In the genomic region with DNA sequence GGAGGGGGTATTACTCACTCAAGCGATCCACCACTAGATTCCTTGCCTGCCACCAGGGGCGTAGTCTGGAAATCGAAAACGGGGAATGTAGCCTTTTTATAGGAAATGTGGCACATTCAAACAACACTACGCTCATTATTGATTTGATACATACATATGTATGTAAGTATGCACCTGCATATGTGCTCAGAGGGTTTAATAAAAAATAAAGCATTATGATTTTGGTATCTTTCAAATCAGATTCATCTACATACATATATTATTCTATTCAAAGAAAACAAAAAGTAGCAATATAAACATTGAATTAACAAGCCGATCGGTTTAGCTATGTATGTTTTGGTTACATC, we compare ENCODE assay signal across 2 fruit fly cellular contexts.
TF ChIP-seq lines count a peak whose summit lies in the region.

No protein-coding gene starts in this region.

TF ChIP-seq in whole organism, embryonic, 481 proteins besides CTCF, POLR2A, EP300 and RAD21 (continued from another document and continues in another):
- TF ChIP-seq vvl (GFP tag; IDR thresholded peaks at IDR 0.05; lab: Robert Waterston, UW) (peak; percentile 39; the same call in 1 of the 2 replicates), BtbVII (GFP tag; optimal IDR thresholded peaks at IDR 0.05; lab: Kevin White, UChicago) (no peak), CG8281 (tag; optimal IDR thresholded peaks at IDR 0.05; lab: Kevin White, UChicago) (no peak), Opbp (GFP tag; IDR thresholded peaks at IDR 0.05; lab: Robert Waterston, UW; ENCODE audit: partially characterized antibody) (no peak), Oli (tag; optimal IDR thresholded peaks at IDR 0.05; lab: Kevin White, UChicago) (peak; percentile 5), CG11723 (GFP tag; optimal IDR thresholded peaks at IDR 0.05; lab: Kevin White, UChicago) (no peak), CG8765 (GFP tag; IDR thresholded peaks at IDR 0.05; lab: Robert Waterston, UW) (no peak), gcm2 (GFP tag; optimal IDR thresholded peaks at IDR 0.05; lab: Kevin White, UChicago) (no peak), Abd-B (GFP tag; optimal IDR thresholded peaks at IDR 0.05; lab: Kevin White, UChicago) (no peak), CG17912 (GFP tag; optimal IDR thresholded peaks at IDR 0.05; lab: Kevin White, UChicago) (no peak), kah (GFP tag; optimal IDR thresholded peaks at IDR 0.05; lab: Kevin White, UChicago) (no peak), gcm (GFP tag; optimal IDR thresholded peaks at IDR 0.05; lab: Kevin White, UChicago) (no peak), tio (GFP tag; optimal IDR thresholded peaks at IDR 0.05; lab: Kevin White, UChicago) (no peak), zen2 (GFP tag; IDR thresholded peaks at IDR 0.05; lab: Robert Waterston, UW; ENCODE audit: partially characterized antibody) (no peak), gce (GFP tag; IDR thresholded peaks at IDR 0.05; lab: Robert Waterston, UW) (no peak), Atf3 (GFP tag; optimal IDR thresholded peaks at IDR 0.05; lab: Kevin White, UChicago) (no peak), CG1603 (tag; optimal IDR thresholded peaks at IDR 0.05; lab: Kevin White, UChicago) (peak; percentile 42), ewg (GFP tag; optimal IDR thresholded peaks at IDR 0.05; lab: Kevin White, UChicago) (peak; percentile 2), Six4 (GFP tag; optimal IDR thresholded peaks at IDR 0.05; lab: Kevin White, UChicago) (peak; percentile 4), dati (GFP tag; IDR thresholded peaks at IDR 0.05; lab: Robert Waterston, UW) (no peak), Lim3 (GFP tag; IDR thresholded peaks at IDR 0.05; lab: Robert Waterston, UW) (no peak), CG13287 (GFP tag; IDR thresholded peaks at IDR 0.05; lab: Robert Waterston, UW; ENCODE audit: partially characterized antibody) (no peak), pfk (GFP tag; optimal IDR thresholded peaks at IDR 0.05; lab: Kevin White, UChicago) (no peak), CG34224 (GFP tag; IDR thresholded peaks at IDR 0.05; lab: Robert Waterston, UW; ENCODE audit: partially characterized antibody) (no peak), CG17186 (GFP tag; optimal IDR thresholded peaks at IDR 0.05; lab: Kevin White, UChicago) (peak; percentile 3), Sry-δ (GFP tag; optimal IDR thresholded peaks at IDR 0.05; lab: Kevin White, UChicago) (no peak), Neu2 (GFP tag; optimal IDR thresholded peaks at IDR 0.05; lab: Kevin White, UChicago; ENCODE audit: borderline replicate concordance) (no peak), dmrt11E (tag; optimal IDR thresholded peaks at IDR 0.05; lab: Kevin White, UChicago) (peak; percentile 10), unpg (GFP tag; optimal IDR thresholded peaks at IDR 0.05; lab: Kevin White, UChicago) (peak; percentile 15), Ada2b (GFP tag; IDR thresholded peaks at IDR 0.05; lab: Robert Waterston, UW) (peak; percentile 4; the same call in 1 of the 2 replicates), CG18262 (tag; optimal IDR thresholded peaks at IDR 0.05; lab: Kevin White, UChicago) (peak; percentile 66), sc (optimal IDR thresholded peaks at IDR 0.05; lab: Kevin White, UChicago) (no peak), sc (GFP tag; optimal IDR thresholded peaks at IDR 0.05; lab: Kevin White, UChicago) (no peak), grn (GFP tag; optimal IDR thresholded peaks at IDR 0.05; lab: Kevin White, UChicago) (no peak), CG12942 (GFP tag; optimal IDR thresholded peaks at IDR 0.05; lab: Kevin White, UChicago) (no peak), Dip3 (GFP tag; optimal IDR thresholded peaks at IDR 0.05; lab: Kevin White, UChicago) (peak; percentile 1), CG6654 (GFP tag; optimal IDR thresholded peaks at IDR 0.05; lab: Kevin White, UChicago) (peak; percentile 22), CG7839 (tag; optimal IDR thresholded peaks at IDR 0.05; lab: Kevin White, UChicago) (peak; percentile 54), H15 (GFP tag; IDR thresholded peaks at IDR 0.05; lab: Robert Waterston, UW) (no peak), croc (GFP tag; conservative IDR thresholded peaks at IDR 0.05; lab: Robert Waterston, UW) (no peak), CG9817 (tag; optimal IDR thresholded peaks at IDR 0.05; lab: Kevin White, UChicago) (peak; percentile 1), Sox102F (GFP tag; optimal IDR thresholded peaks at IDR 0.05; lab: Kevin White, UChicago) (peak; percentile 33), Trl (optimal IDR thresholded peaks at IDR 0.05; lab: Kevin White, UChicago) (no peak), Trl (GFP tag; optimal IDR thresholded peaks at IDR 0.05; lab: Kevin White, UChicago) (no peak), CG5245 (GFP tag; optimal IDR thresholded peaks at IDR 0.05; lab: Kevin White, UChicago) (peak; percentile 33), D19B (GFP tag; optimal IDR thresholded peaks at IDR 0.05; lab: Kevin White, UChicago) (no peak), mld (GFP tag; IDR thresholded peaks at IDR 0.05; lab: Robert Waterston, UW; ENCODE audit: partially characterized antibody) (no peak), CG30403 (GFP tag; optimal IDR thresholded peaks at IDR 0.05; lab: Kevin White, UChicago) (peak; percentile 27), Drgx (GFP tag; IDR thresholded peaks at IDR 0.05; lab: Robert Waterston, UW) (no peak), CG3281 (GFP tag; optimal IDR thresholded peaks at IDR 0.05; lab: Kevin White, UChicago) (peak; percentile 15), Elba2 (GFP tag; optimal IDR thresholded peaks at IDR 0.05; lab: Kevin White, UChicago) (no peak), Xrp1 (GFP tag; IDR thresholded peaks at IDR 0.05; lab: Robert Waterston, UW) (peak; percentile 38; the same call in 1 of the 2 replicates), abd-A (tag; optimal IDR thresholded peaks at IDR 0.05; lab: Kevin White, UChicago) (no peak), CG9609 (GFP tag; optimal IDR thresholded peaks at IDR 0.05; lab: Kevin White, UChicago) (no peak), wdn (GFP tag; IDR thresholded peaks at IDR 0.05; lab: Robert Waterston, UW) (no peak), zf30C (GFP tag; optimal IDR thresholded peaks at IDR 0.05; lab: Kevin White, UChicago) (no peak), CG34422 (GFP tag; IDR thresholded peaks at IDR 0.05; lab: Robert Waterston, UW) (no peak), trem (tag; optimal IDR thresholded peaks at IDR 0.05; lab: Kevin White, UChicago) (peak; percentile 27), so (GFP tag; IDR thresholded peaks at IDR 0.05; lab: Robert Waterston, UW) (no peak), onecut (GFP tag; IDR thresholded peaks at IDR 0.05; lab: Robert Waterston, UW) (peak; percentile 41; the same call in 1 of the 2 replicates), jigr1 (GFP tag; IDR thresholded peaks at IDR 0.05; lab: Robert Waterston, UW) (no peak), CG11398 (GFP tag; optimal IDR thresholded peaks at IDR 0.05; lab: Kevin White, UChicago) (no peak), gsb (GFP tag; IDR thresholded peaks at IDR 0.05; lab: Robert Waterston, UW) (no peak), Bgb (GFP tag; IDR thresholded peaks at IDR 0.05; lab: Robert Waterston, UW; ENCODE audit: partially characterized antibody) (no peak), ATbp (GFP tag; optimal IDR thresholded peaks at IDR 0.05; lab: Kevin White, UChicago) (no peak)

TF ChIP-seq in whole organism, prepupa, 60 proteins besides CTCF, POLR2A, EP300 and RAD21 (continued from another document):
- TF ChIP-seq fkh (GFP tag; optimal IDR thresholded peaks at IDR 0.05; lab: Kevin White, UChicago) (no peak), Hr4 (GFP tag; optimal IDR thresholded peaks at IDR 0.05; lab: Kevin White, UChicago) (peak; percentile 65), ss (GFP tag; optimal IDR thresholded peaks at IDR 0.05; lab: Kevin White, UChicago) (no peak), Eip75B (GFP tag; optimal IDR thresholded peaks at IDR 0.05; lab: Kevin White, UChicago) (peak; percentile 21), CG6808 (GFP tag; optimal IDR thresholded peaks at IDR 0.05; lab: Kevin White, UChicago) (peak; percentile 59), lz (GFP tag; optimal IDR thresholded peaks at IDR 0.05; lab: Kevin White, UChicago) (no peak), CG6854 (GFP tag; optimal IDR thresholded peaks at IDR 0.05; lab: Kevin White, UChicago) (no peak), acj6 (GFP tag; optimal IDR thresholded peaks at IDR 0.05; lab: Kevin White, UChicago) (peak; percentile 35), Lpt (GFP tag; optimal IDR thresholded peaks at IDR 0.05; lab: Kevin White, UChicago) (no peak), Smox (GFP tag; optimal IDR thresholded peaks at IDR 0.05; lab: Kevin White, UChicago) (no peak), dsx (GFP tag; optimal IDR thresholded peaks at IDR 0.05; lab: Kevin White, UChicago; ENCODE audit: poor library complexity, severe bottlenecking) (no peak), CG6276 (GFP tag; optimal IDR thresholded peaks at IDR 0.05; lab: Kevin White, UChicago) (no peak), Hr39 (GFP tag; optimal IDR thresholded peaks at IDR 0.05; lab: Kevin White, UChicago) (peak; percentile 1), CG10669 (GFP tag; optimal IDR thresholded peaks at IDR 0.05; lab: Kevin White, UChicago) (peak; percentile 53), esn (GFP tag; optimal IDR thresholded peaks at IDR 0.05; lab: Kevin White, UChicago) (no peak), spab (GFP tag; optimal IDR thresholded peaks at IDR 0.05; lab: Kevin White, UChicago) (peak; percentile 44), CG3919 (GFP tag; optimal IDR thresholded peaks at IDR 0.05; lab: Kevin White, UChicago) (peak; percentile 55), Blimp-1 (GFP tag; optimal IDR thresholded peaks at IDR 0.05; lab: Kevin White, UChicago) (no peak), Hr38 (GFP tag; optimal IDR thresholded peaks at IDR 0.05; lab: Kevin White, UChicago) (no peak), svp (GFP tag; lab: Kevin White, UChicago) (peak; percentile 29), CG6163 (GFP tag; IDR thresholded peaks at IDR 0.05; lab: Robert Waterston, UW) (peak; percentile 39; the same call in 1 of the 3 replicates), vri (GFP tag; optimal IDR thresholded peaks at IDR 0.05; lab: Kevin White, UChicago) (no peak), eg (GFP tag; IDR thresholded peaks at IDR 0.05; lab: Robert Waterston, UW) (peak; percentile 32; the same call in 1 of the 3 replicates), CG8119 (GFP tag; IDR thresholded peaks at IDR 0.05; lab: Robert Waterston, UW) (peak; percentile 20; the same call in 1 of the 3 replicates), cyc (GFP tag; optimal IDR thresholded peaks at IDR 0.05; lab: Kevin White, UChicago) (peak; percentile 20), CG11762 (GFP tag; optimal IDR thresholded peaks at IDR 0.05; lab: Kevin White, UChicago; ENCODE audit: insufficient read depth) (no peak), CG8632 (GFP tag; optimal IDR thresholded peaks at IDR 0.05; lab: Kevin White, UChicago) (no peak), Met (GFP tag; optimal IDR thresholded peaks at IDR 0.05; lab: Kevin White, UChicago) (peak; percentile 46), CG15336 (GFP tag; IDR thresholded peaks at IDR 0.05; lab: Robert Waterston, UW) (no peak), CG32006 (GFP tag; optimal IDR thresholded peaks at IDR 0.05; lab: Kevin White, UChicago) (peak; percentile 73), CG11294 (GFP tag; IDR thresholded peaks at IDR 0.05; lab: Robert Waterston, UW) (no peak), pdm3 (GFP tag; optimal IDR thresholded peaks at IDR 0.05; lab: Kevin White, UChicago) (peak; percentile 52), OdsH (GFP tag; optimal IDR thresholded peaks at IDR 0.05; lab: Kevin White, UChicago) (peak; percentile 53), net (GFP tag; optimal IDR thresholded peaks at IDR 0.05; lab: Kevin White, UChicago) (no peak), CG31627 (GFP tag; optimal IDR thresholded peaks at IDR 0.05; lab: Kevin White, UChicago) (no peak), CG7368 (GFP tag; optimal IDR thresholded peaks at IDR 0.05; lab: Kevin White, UChicago) (no peak), CG34406 (GFP tag; optimal IDR thresholded peaks at IDR 0.05; lab: Kevin White, UChicago) (peak; percentile 28)
TF ChIP-seq in whole organism, prepupa: peak in this region for 30.
